Fruit fly (Drosophila melanogaster) whole organism, embryonic: ENCODE measurements around the gene kraken.
A peak's percentile ranks its signal among the peaks of the same experiment; 100 is the strongest.

Source experiments
- Awh ChIP-seq: fragments of 200-800 bp; sonication (Bioruptor generic); IDR thresholded peaks from 2 replicates; pipeline ENCODE4, ENCODE4 v1.3.6; 2022; ENCODE audit warnings: missing biosample characterization, missing genetic modification characterization
- Bdp1 ChIP-seq: fragments of 200-800 bp; sonication (Bioruptor generic); optimal IDR thresholded peaks from 3 replicates; lab custom pipeline; 2016; ENCODE audit warnings: missing biosample characterization, missing genetic modification characterization
- CG10267 ChIP-seq: fragments of 200-800 bp; sonication (Bioruptor generic); optimal IDR thresholded peaks from 2 replicates; lab custom pipeline; 2018; ENCODE audit warnings: missing biosample characterization, mild to moderate bottlenecking, missing genetic modification characterization, moderate library complexity
- CG10565 ChIP-seq: fragments of 200-800 bp; sonication (Bioruptor generic); optimal IDR thresholded peaks from 3 replicates; lab custom pipeline; 2016; ENCODE audit warnings: missing biosample characterization, mild to moderate bottlenecking, missing genetic modification characterization
- CG17568 ChIP-seq: fragments of 200-800 bp; sonication (Bioruptor generic); optimal IDR thresholded peaks from 2 replicates; lab custom pipeline; 2018; ENCODE audit warnings: missing biosample characterization, mild to moderate bottlenecking, missing genetic modification characterization, moderate library complexity
- CG17612 ChIP-seq: fragments of 200-800 bp; sonication (Bioruptor generic); IDR thresholded peaks from 2 replicates; pipeline ENCODE4 v1.3.6; 2022; ENCODE audit warnings: missing biosample characterization, missing genetic modification characterization
- CG18619 ChIP-seq: fragments of 200-800 bp; sonication (Bioruptor generic); optimal IDR thresholded peaks from 3 replicates; lab custom pipeline; 2017; ENCODE audit warnings: missing biosample characterization, mild to moderate bottlenecking, missing genetic modification characterization
- CG2120 ChIP-seq: fragments of 200-800 bp; sonication (Bioruptor generic); optimal IDR thresholded peaks from 3 replicates; lab custom pipeline; 2016; ENCODE audit warnings: missing biosample characterization, missing genetic modification characterization
- CG2875 ChIP-seq: fragments of 200-800 bp; sonication (Bioruptor generic); optimal IDR thresholded peaks from 2 replicates; lab custom pipeline; 2017; ENCODE audit warnings: missing biosample characterization, mild to moderate bottlenecking, missing genetic modification characterization, missing genetic modification reagents
- CG31224 ChIP-seq: fragments of 200-800 bp; sonication (Bioruptor generic); IDR thresholded peaks from 2 replicates; pipeline ENCODE4 v1.3.6; 2022; ENCODE audit warnings: missing biosample characterization, missing genetic modification characterization
- CG3281 ChIP-seq: fragments of 200-800 bp; sonication (Bioruptor generic); optimal IDR thresholded peaks from 3 replicates; lab custom pipeline; 2017; ENCODE audit warnings: missing biosample characterization, mild to moderate bottlenecking, missing genetic modification characterization
- CG4820 ChIP-seq: fragments of 200-800 bp; sonication (Bioruptor generic); optimal IDR thresholded peaks from 3 replicates; lab custom pipeline; 2016; ENCODE audit warnings: missing biosample characterization, missing genetic modification characterization
- CG5180 ChIP-seq: fragments of 200-800 bp; sonication (Bioruptor generic); optimal IDR thresholded peaks from 3 replicates; lab custom pipeline; 2017; ENCODE audit warnings: missing biosample characterization, missing genetic modification characterization, mild to moderate bottlenecking, moderate library complexity, missing genetic modification reagents
- CG5953 ChIP-seq: fragments of 200-800 bp; sonication (Bioruptor generic); IDR thresholded peaks from 2 replicates; pipeline ENCODE4 v1.3.6; 2022; ENCODE audit warnings: missing biosample characterization, missing genetic modification characterization
- CG6854 ChIP-seq: fragments of 200-800 bp; sonication (Bioruptor generic); optimal IDR thresholded peaks from 3 replicates; lab custom pipeline; 2017; ENCODE audit warnings: missing biosample characterization, mild to moderate bottlenecking, missing genetic modification characterization
- CrebB ChIP-seq: fragments of 200-800 bp; sonication (Bioruptor generic); optimal IDR thresholded peaks from 3 replicates; lab custom pipeline; 2018; ENCODE audit warnings: missing biosample characterization, mild to moderate bottlenecking, missing genetic modification characterization
- D ChIP-seq, 2 experiments: fragments of 200-800 bp in 1 of 2; fragments of >200 bp in 1 of 2; sonication (Bioruptor generic) in 1 of 2; optimal IDR thresholded peaks; 2 replicates in 1 of 2; 3 replicates in 1 of 2; lab custom pipeline; 2017; ENCODE audit warnings: mild to moderate bottlenecking in 1 of 2, missing biosample characterization in 1 of 2, missing genetic modification characterization in 1 of 2, missing genetic modification reagents in 1 of 2
- Drgx ChIP-seq: fragments of 200-800 bp; sonication (Bioruptor generic); IDR thresholded peaks from 2 replicates; pipeline ENCODE4 v1.3.6; 2022; ENCODE audit warnings: missing biosample characterization, missing genetic modification characterization
- Ets65A ChIP-seq: fragments of 200-800 bp; sonication (Bioruptor generic); peaks from one replicate; lab custom pipeline; 2016; ENCODE audit warnings: missing biosample characterization, missing genetic modification characterization
- Fer2 ChIP-seq: fragments of 200-800 bp; sonication (Bioruptor generic); optimal IDR thresholded peaks from 2 replicates; lab custom pipeline; 2018; ENCODE audit warnings: missing biosample characterization, mild to moderate bottlenecking, missing genetic modification characterization, moderate library complexity
- Fer3 ChIP-seq: fragments of 200-800 bp; sonication (Bioruptor generic); optimal IDR thresholded peaks from 2 replicates; lab custom pipeline; 2018; ENCODE audit warnings: missing biosample characterization, mild to moderate bottlenecking, missing genetic modification characterization, moderate library complexity
- Hmr ChIP-seq: fragments of 200-800 bp; sonication (Bioruptor generic); optimal IDR thresholded peaks from 3 replicates; lab custom pipeline; 2017; ENCODE audit warnings: mild to moderate bottlenecking, missing biosample characterization, missing genetic modification reagents, missing genetic modification characterization
- Max ChIP-seq: fragments of 200-800 bp; sonication (Bioruptor generic); optimal IDR thresholded peaks from 2 replicates; lab custom pipeline; 2016; ENCODE audit warnings: missing biosample characterization, mild to moderate bottlenecking, missing genetic modification characterization
- Med ChIP-seq: fragments of 200-800 bp; sonication (Bioruptor generic); peaks from one replicate; lab custom pipeline; 2016; ENCODE audit warnings: missing biosample characterization, missing genetic modification characterization, mild to moderate bottlenecking, inconsistent platforms, moderate library complexity
- Neu2 ChIP-seq: fragments of 200-800 bp; sonication (Bioruptor generic); optimal IDR thresholded peaks from 3 replicates; lab custom pipeline; 2016; ENCODE audit warnings: missing biosample characterization, missing genetic modification characterization, borderline replicate concordance
- Nf-YA ChIP-seq: fragments of 200-800 bp; sonication (Bioruptor generic); IDR thresholded peaks from 2 replicates; pipeline ENCODE4 v1.3.6; 2022; ENCODE audit warnings: missing biosample characterization, missing genetic modification characterization
- PHDP ChIP-seq: fragments of 200-800 bp; sonication (Bioruptor generic); optimal IDR thresholded peaks from 3 replicates; lab custom pipeline; 2018; ENCODE audit warnings: missing biosample characterization, mild to moderate bottlenecking, missing genetic modification characterization, moderate library complexity
- Pdp1 ChIP-seq, 2 experiments: fragments of 200-800 bp; sonication (Bioruptor generic); optimal IDR thresholded peaks; 3 replicates each; lab custom pipeline; 2016; ENCODE audit warnings: missing biosample characterization in 2 of 2, missing genetic modification characterization in 2 of 2, mild to moderate bottlenecking in 1 of 2, moderate library complexity in 1 of 2
- Ptx1 ChIP-seq: fragments of 200-800 bp; sonication (Bioruptor generic); IDR thresholded peaks from 2 replicates; pipeline ENCODE4 v1.3.6; 2022; ENCODE audit warnings: missing biosample characterization, missing genetic modification characterization
- Sry-δ ChIP-seq: fragments of 200-800 bp; sonication (Bioruptor generic); optimal IDR thresholded peaks from 2 replicates; lab custom pipeline; 2016; ENCODE audit warnings: missing biosample characterization, missing genetic modification characterization
- Trl ChIP-seq, 3 experiments: fragments of >200 bp in 2 of 3; fragments of 200-800 bp in 1 of 3; sonication (Bioruptor generic) in 1 of 3; optimal IDR thresholded peaks; 2 replicates in 1 of 3; 3 replicates in 2 of 3; lab custom pipeline; 2016 to 2017; ENCODE audit warnings: missing biosample characterization in 1 of 3, missing genetic modification characterization in 1 of 3
- al ChIP-seq: fragments of 200-800 bp; sonication (Bioruptor generic); IDR thresholded peaks from 2 replicates; pipeline ENCODE4 v1.3.6; 2022; ENCODE audit warnings: missing biosample characterization, missing genetic modification characterization
- br ChIP-seq: fragments of >200 bp; optimal IDR thresholded peaks from 2 replicates; lab custom pipeline; 2017
- crol ChIP-seq: fragments of 200-800 bp; sonication (Bioruptor generic); IDR thresholded peaks from 2 replicates; pipeline ENCODE4 v1.3.6; 2022; ENCODE audit warnings: missing biosample characterization, missing genetic modification characterization
- ewg ChIP-seq: fragments of 200-800 bp; sonication (Bioruptor generic); optimal IDR thresholded peaks from 3 replicates; lab custom pipeline; 2017; ENCODE audit warnings: mild to moderate bottlenecking, missing biosample characterization, missing genetic modification reagents, missing genetic modification characterization
- gem ChIP-seq: fragments of 200-800 bp; sonication (Bioruptor generic); optimal IDR thresholded peaks from 2 replicates; lab custom pipeline; 2019; ENCODE audit warnings: missing biosample characterization, mild to moderate bottlenecking, missing genetic modification characterization, moderate library complexity
- grau ChIP-seq: fragments of 200-800 bp; optimal IDR thresholded peaks from 3 replicates; lab custom pipeline; 2019; ENCODE audit warnings: missing biosample characterization, mild to moderate bottlenecking, missing genetic modification characterization, moderate library complexity
- gro ChIP-seq: fragments of 200-800 bp; sonication (Bioruptor generic); optimal IDR thresholded peaks from 2 replicates; lab custom pipeline; 2016; ENCODE audit warnings: missing biosample characterization, missing genetic modification characterization
- jumu ChIP-seq: fragments of 200-800 bp; sonication (Bioruptor generic); optimal IDR thresholded peaks from 3 replicates; lab custom pipeline; 2016; ENCODE audit warnings: missing biosample characterization, missing genetic modification characterization
- kni ChIP-seq: fragments of 200-800 bp; sonication (Bioruptor generic); optimal IDR thresholded peaks from 3 replicates; lab custom pipeline; 2017; ENCODE audit warnings: mild to moderate bottlenecking, missing biosample characterization, missing genetic modification reagents, missing genetic modification characterization
- pho ChIP-seq: fragments of 200-800 bp; sonication (Bioruptor generic); optimal IDR thresholded peaks from 2 replicates; lab custom pipeline; 2016; ENCODE audit warnings: missing biosample characterization, missing genetic modification characterization
- pita ChIP-seq: fragments of 200-800 bp; sonication (Bioruptor generic); optimal IDR thresholded peaks from 2 replicates; lab custom pipeline; 2017; ENCODE audit warnings: missing biosample characterization, mild to moderate bottlenecking, missing genetic modification characterization
- sens ChIP-seq: fragments of 200-800 bp; sonication (Bioruptor generic); peaks from one replicate; lab custom pipeline; 2016; ENCODE audit warnings: missing biosample characterization, missing genetic modification characterization
- sima ChIP-seq: fragments of 200-800 bp; sonication (Bioruptor generic); optimal IDR thresholded peaks from 2 replicates; lab custom pipeline; 2016; ENCODE audit warnings: missing biosample characterization, missing genetic modification characterization
- ssp ChIP-seq: fragments of 200-800 bp; sonication (Bioruptor generic); IDR thresholded peaks from 2 replicates; pipeline ENCODE4 v1.3.6; 2022; ENCODE audit warnings: missing biosample characterization, missing genetic modification characterization
- tio ChIP-seq: fragments of 200-800 bp; sonication (Bioruptor generic); optimal IDR thresholded peaks from 2 replicates; lab custom pipeline; 2017; ENCODE audit warnings: missing biosample characterization, missing genetic modification characterization, inconsistent platforms
- tup ChIP-seq: fragments of 200-800 bp; sonication (Bioruptor generic); optimal IDR thresholded peaks from 2 replicates; lab custom pipeline; 2016; ENCODE audit warnings: missing biosample characterization, mild to moderate bottlenecking, missing genetic modification characterization, moderate library complexity
- wor ChIP-seq: fragments of 200-800 bp; sonication (Bioruptor generic); IDR thresholded peaks from 2 replicates; pipeline ENCODE4 v1.3.6; 2022; ENCODE audit warnings: missing biosample characterization, missing genetic modification characterization

kraken gene

DNA sequence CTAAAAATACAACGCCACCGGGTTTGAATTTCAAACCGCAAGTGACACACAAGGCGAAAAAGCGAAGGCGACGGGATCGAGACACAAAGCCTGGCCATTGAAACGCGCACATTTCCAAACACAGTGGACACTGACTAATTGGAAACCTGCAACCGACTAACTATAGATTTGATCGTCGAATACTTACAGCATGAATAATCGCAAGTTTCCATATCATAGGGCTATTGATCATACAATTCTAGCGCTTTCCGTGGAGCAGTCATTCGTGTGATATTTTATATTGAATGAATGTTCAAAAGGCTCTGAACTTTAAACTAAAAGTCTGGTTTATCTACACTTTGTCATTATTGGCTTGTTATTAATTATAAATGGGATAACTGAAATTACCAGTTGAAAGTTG, 9.3 kb upstream of the kraken start:
- TF ChIP-seq gro (no peak), crol (GFP tag; lab: Robert Waterston, UW) (no peak), Hmr (GFP tag; lab: Kevin White, UChicago) (peak; percentile 5), Max (no peak), sens (GFP tag; lab: Kevin White, UChicago) (peak; percentile 28), Neu2 (GFP tag; lab: Kevin White, UChicago) (no peak), Med (GFP tag; lab: Kevin White, UChicago) (peak; percentile 21), CG17568 (GFP tag; lab: Kevin White, UChicago) (no peak), al (no peak), CG2120 (GFP tag; lab: Kevin White, UChicago) (peak; percentile 13), PHDP (tag; lab: Kevin White, UChicago) (peak; percentile 5), tio (GFP tag; lab: Kevin White, UChicago) (peak; percentile 7), grau (peak; percentile 36), Ets65A (GFP tag; lab: Kevin White, UChicago) (peak; percentile 2), Trl (optimal IDR thresholded peaks at IDR 0.05; lab: Kevin White, UChicago) (no peak), Trl (GFP tag; optimal IDR thresholded peaks at IDR 0.05; lab: Kevin White, UChicago) (no peak), gem (peak; percentile 11)

DNA sequence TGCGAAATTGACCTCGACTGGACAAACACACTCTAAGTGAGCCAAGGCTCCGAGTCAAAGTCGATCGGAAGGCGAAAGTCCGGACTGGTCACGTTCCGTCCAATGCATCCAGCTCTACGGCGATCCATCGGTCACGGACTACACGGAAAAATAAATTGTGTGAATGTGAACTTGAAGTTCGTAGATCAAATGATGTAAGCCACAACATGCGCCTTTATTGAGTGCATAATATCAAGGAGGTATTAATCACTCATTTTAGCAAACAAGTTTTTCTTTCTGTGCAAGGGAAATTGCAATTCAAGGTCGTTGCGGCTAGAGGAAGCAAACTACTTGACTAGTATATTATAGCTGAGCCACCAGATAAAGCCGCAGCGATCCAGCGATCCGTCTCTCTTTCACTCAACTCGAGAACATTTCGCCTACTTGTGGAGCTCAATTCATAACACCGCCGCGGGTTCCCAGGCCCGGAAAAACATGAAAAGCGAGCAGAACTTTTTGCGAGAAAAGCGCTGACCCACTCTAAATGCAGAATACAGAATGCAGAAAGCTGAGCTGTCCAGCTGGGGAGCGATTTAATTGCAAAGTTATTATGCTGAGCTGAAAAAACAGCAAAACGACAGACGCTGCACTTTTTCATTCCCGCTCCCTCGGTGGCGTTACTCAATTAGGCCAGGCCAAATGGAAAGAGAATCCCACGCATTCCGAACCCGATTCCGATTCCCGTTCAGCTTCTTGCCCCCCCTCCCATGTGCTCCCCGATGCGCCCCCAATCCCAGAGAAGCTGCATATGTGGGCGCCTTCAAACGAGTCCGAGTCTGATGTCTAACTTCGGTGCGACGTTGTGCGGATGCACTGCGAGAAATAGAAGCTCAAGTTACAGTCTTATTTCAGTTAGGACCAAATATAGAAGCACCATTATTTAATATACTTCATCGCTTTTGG, 8.4 kb upstream of the kraken start:
- TF ChIP-seq ewg (GFP tag; lab: Kevin White, UChicago) = no peak
- no peak for TF ChIP-seq pita (GFP tag; lab: Kevin White, UChicago)
- TF ChIP-seq ssp (GFP tag; lab: Robert Waterston, UW) = no peak
- no peak for TF ChIP-seq br (lab: Kevin White, UChicago)
- no peak for TF ChIP-seq CG18619
- no peak for TF ChIP-seq CG17612 (GFP tag; lab: Robert Waterston, UW)
- no peak for TF ChIP-seq PHDP (tag; lab: Kevin White, UChicago)
- TF ChIP-seq wor (GFP tag; lab: Robert Waterston, UW) = no peak
- TF ChIP-seq Bdp1 = no peak
- TF ChIP-seq Fer2 (tag; lab: Kevin White, UChicago) = no peak
- TF ChIP-seq CG31224 = no peak
- TF ChIP-seq CG4820 (GFP tag; lab: Kevin White, UChicago) = no peak
- TF ChIP-seq D (optimal IDR thresholded peaks at IDR 0.05; lab: Kevin White, UChicago) = no peak
- no peak for TF ChIP-seq D (GFP tag; optimal IDR thresholded peaks at IDR 0.05; lab: Kevin White, UChicago)
- no peak for TF ChIP-seq Awh (GFP tag; lab: Robert Waterston, UW)
- no peak for TF ChIP-seq CG3281
- TF ChIP-seq kni (GFP tag; lab: Kevin White, UChicago) = no peak
- no peak for TF ChIP-seq jumu (GFP tag; lab: Kevin White, UChicago)
- no peak for TF ChIP-seq Pdp1 (GFP tag; optimal IDR thresholded peaks at IDR 0.05; lab: Kevin White, UChicago)
- peak; percentile 50 for TF ChIP-seq CG5180
- TF ChIP-seq Nf-YA (GFP tag; lab: Robert Waterston, UW) = no peak
- TF ChIP-seq CG10267 (tag; lab: Kevin White, UChicago) = no peak
- no peak for TF ChIP-seq al
- TF ChIP-seq sima (GFP tag; lab: Kevin White, UChicago) = no peak
- no peak for TF ChIP-seq Ptx1 (GFP tag; lab: Robert Waterston, UW)
- no peak for TF ChIP-seq Sry-δ (GFP tag; lab: Kevin White, UChicago)
- peak; percentile 47 for TF ChIP-seq Med (GFP tag; lab: Kevin White, UChicago)
- TF ChIP-seq Drgx (GFP tag; lab: Robert Waterston, UW) = peak; percentile 58
- no peak for TF ChIP-seq CG10565 (GFP tag; lab: Kevin White, UChicago)
- no peak for TF ChIP-seq pho (GFP tag; lab: Kevin White, UChicago)
- TF ChIP-seq Fer3 = no peak
- TF ChIP-seq CG2875 (GFP tag; lab: Kevin White, UChicago) = no peak
- no peak for TF ChIP-seq CG6854 (GFP tag; lab: Kevin White, UChicago)
- TF ChIP-seq CG5953 (GFP tag; lab: Robert Waterston, UW) = no peak
- TF ChIP-seq gro = no peak
- TF ChIP-seq CrebB (tag; lab: Kevin White, UChicago) = no peak
- TF ChIP-seq tup (GFP tag; lab: Kevin White, UChicago) = no peak
